Fruit fly (Drosophila melanogaster): Measurements from ENCODE around the gene Acp36DE.

Acp36DE gene

DNA sequence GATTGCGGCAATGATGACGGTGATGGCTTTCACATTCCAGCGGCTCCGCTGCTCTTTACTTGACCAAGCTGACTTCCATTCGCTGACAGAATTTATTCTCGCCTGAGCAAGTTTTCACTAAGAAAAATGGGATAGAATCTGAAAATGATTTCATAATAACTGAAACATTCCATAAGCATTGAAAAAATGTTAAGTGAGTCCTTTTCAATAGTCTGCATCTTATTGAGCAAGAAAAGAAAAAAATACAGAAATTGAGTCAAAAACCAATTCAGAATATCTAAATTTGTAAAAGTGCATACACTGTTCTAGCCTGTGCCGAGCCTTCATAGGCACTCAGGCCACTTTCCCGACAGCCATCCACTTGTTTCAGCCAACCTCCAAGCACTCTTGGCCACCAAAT lies 10.2 kb downstream of the Acp36DE start:
- TF ChIP-seq CrebA (GFP tag; optimal IDR thresholded peaks at IDR 0.05; ENCODE audit: borderline replicate concordance) (no peak), psq (GFP tag; optimal IDR thresholded peaks at IDR 0.05) (no peak), tai (GFP tag; optimal IDR thresholded peaks at IDR 0.05) (no peak), Jra (GFP tag; optimal IDR thresholded peaks at IDR 0.05) (no peak), dl (GFP tag; optimal IDR thresholded peaks at IDR 0.05; ENCODE audit: insufficient read depth in 1 of 2, partially characterized antibody in 2 of 2) (no peak), foxo (GFP tag; optimal IDR thresholded peaks at IDR 0.05) (no peak), usp (GFP tag; optimal IDR thresholded peaks at IDR 0.05) (no peak), Vsx2 (GFP tag; optimal IDR thresholded peaks at IDR 0.05; ENCODE audit: partially characterized antibody) (no peak), fru (GFP tag; optimal IDR thresholded peaks at IDR 0.05) (no peak)

DNA sequence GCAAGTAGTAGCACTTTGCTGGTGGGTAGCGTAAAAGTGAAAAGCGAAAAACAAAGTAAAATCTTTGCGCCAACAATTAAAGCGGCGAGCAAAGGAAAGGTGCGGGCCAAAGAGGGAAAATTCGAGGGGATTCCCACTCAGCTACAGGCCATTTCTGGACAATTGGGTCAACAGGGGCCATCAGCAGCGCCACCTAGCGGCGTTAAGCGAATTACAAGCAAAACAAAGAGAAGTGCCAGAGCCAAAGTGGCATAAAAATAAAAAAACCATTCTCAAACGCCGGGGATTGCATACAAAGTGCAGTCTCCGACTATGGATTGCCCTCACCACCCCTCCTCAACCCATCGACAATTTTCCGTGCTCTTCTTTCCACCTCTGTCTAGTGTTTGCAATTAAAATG lies 10.9 kb downstream of the Acp36DE start:
- TF ChIP-seq CG9705 (GFP tag; optimal IDR thresholded peaks at IDR 0.05) (no peak), tai (GFP tag; optimal IDR thresholded peaks at IDR 0.05) (no peak), psq (GFP tag; optimal IDR thresholded peaks at IDR 0.05) (no peak), jim (GFP tag; optimal IDR thresholded peaks at IDR 0.05) (no peak), dsf (GFP tag; optimal IDR thresholded peaks at IDR 0.05; ENCODE audit: borderline replicate concordance) (no peak), woc (GFP tag; optimal IDR thresholded peaks at IDR 0.05) (no peak), fru (GFP tag; optimal IDR thresholded peaks at IDR 0.05) (no peak), rgr (GFP tag; optimal IDR thresholded peaks at IDR 0.05) (no peak), sv (GFP tag; optimal IDR thresholded peaks at IDR 0.05) (no peak), brk (GFP tag; optimal IDR thresholded peaks at IDR 0.05) (no peak), CG32264 (GFP tag; optimal IDR thresholded peaks at IDR 0.05) (no peak), usp (GFP tag; optimal IDR thresholded peaks at IDR 0.05) (no peak), Hnf4 (GFP tag; optimal IDR thresholded peaks at IDR 0.05) (no peak), Vsx2 (GFP tag; optimal IDR thresholded peaks at IDR 0.05; ENCODE audit: partially characterized antibody) (no peak), dl (GFP tag; optimal IDR thresholded peaks at IDR 0.05; ENCODE audit: insufficient read depth in 1 of 2, partially characterized antibody in 2 of 2) (no peak), OdsH (GFP tag; optimal IDR thresholded peaks at IDR 0.05) (no peak), h (GFP tag; optimal IDR thresholded peaks at IDR 0.05) (no peak), dmrt93B (GFP tag; optimal IDR thresholded peaks at IDR 0.05) (no peak), Myc (optimal IDR thresholded peaks at IDR 0.05) (no peak)

DNA sequence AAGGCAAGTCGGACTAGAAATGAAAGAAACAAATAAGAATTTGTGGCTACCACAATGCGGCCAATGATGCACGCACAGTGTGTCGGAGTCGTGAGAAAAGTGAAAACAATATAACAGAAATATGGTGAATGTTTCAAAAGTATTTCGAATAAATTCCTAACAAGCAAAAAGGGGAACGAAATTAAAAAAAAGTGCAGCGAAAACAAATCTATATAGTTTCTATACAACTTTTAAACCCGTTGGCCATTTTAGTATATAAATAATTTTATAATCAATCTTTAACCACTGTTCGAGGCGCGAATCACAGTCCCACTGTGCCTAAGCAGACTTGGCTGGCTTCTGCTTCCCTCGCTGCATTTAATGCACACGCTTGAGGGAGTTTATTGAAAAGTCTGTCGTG lies 13.6 kb downstream of the Acp36DE start:
- TF ChIP-seq CrebA (GFP tag; optimal IDR thresholded peaks at IDR 0.05; ENCODE audit: borderline replicate concordance) (no peak), sv (GFP tag; optimal IDR thresholded peaks at IDR 0.05) (no peak), dmrt93B (GFP tag; optimal IDR thresholded peaks at IDR 0.05) (no peak), Abd-B (GFP tag; optimal IDR thresholded peaks at IDR 0.05) (no peak), GATAd (GFP tag; optimal IDR thresholded peaks at IDR 0.05) (no peak), woc (GFP tag; optimal IDR thresholded peaks at IDR 0.05) (no peak), jim (GFP tag; optimal IDR thresholded peaks at IDR 0.05) (no peak), Hr83 (GFP tag; optimal IDR thresholded peaks at IDR 0.05; ENCODE audit: poor library complexity, severe bottlenecking) (no peak), pan (optimal IDR thresholded peaks at IDR 0.05) (no peak), Dif (GFP tag; optimal IDR thresholded peaks at IDR 0.05; ENCODE audit: partially characterized antibody) (no peak), Hr78 (GFP tag; optimal IDR thresholded peaks at IDR 0.05) (no peak), usp (GFP tag; optimal IDR thresholded peaks at IDR 0.05) (no peak), Dfd (GFP tag; optimal IDR thresholded peaks at IDR 0.05) (no peak), sage (GFP tag; optimal IDR thresholded peaks at IDR 0.05) (no peak), psq (GFP tag; optimal IDR thresholded peaks at IDR 0.05) (peak; percentile 4), Rel (GFP tag; optimal IDR thresholded peaks at IDR 0.05) (no peak), Rel (tag; optimal IDR thresholded peaks at IDR 0.05) (no peak), dl (GFP tag; optimal IDR thresholded peaks at IDR 0.05; ENCODE audit: insufficient read depth in 1 of 2, partially characterized antibody in 2 of 2) (no peak), brk (GFP tag; optimal IDR thresholded peaks at IDR 0.05) (no peak), Sp1 (GFP tag; optimal IDR thresholded peaks at IDR 0.05) (peak; percentile 6), br (GFP tag; optimal IDR thresholded peaks at IDR 0.05) (no peak), Mio (GFP tag; optimal IDR thresholded peaks at IDR 0.05) (no peak), Vsx2 (GFP tag; optimal IDR thresholded peaks at IDR 0.05; ENCODE audit: partially characterized antibody) (no peak), Jra (GFP tag; optimal IDR thresholded peaks at IDR 0.05) (no peak), Myc (optimal IDR thresholded peaks at IDR 0.05) (no peak), CG9705 (GFP tag; optimal IDR thresholded peaks at IDR 0.05) (no peak), rgr (GFP tag; optimal IDR thresholded peaks at IDR 0.05) (peak; percentile 19), foxo (GFP tag; optimal IDR thresholded peaks at IDR 0.05) (peak in 1 of 2 experiments; percentile 42), OdsH (GFP tag; optimal IDR thresholded peaks at IDR 0.05) (peak; percentile 14), h (GFP tag; optimal IDR thresholded peaks at IDR 0.05) (peak; percentile 19), fru (GFP tag; optimal IDR thresholded peaks at IDR 0.05) (peak; percentile 32), ey (GFP tag; optimal IDR thresholded peaks at IDR 0.05) (peak; percentile 6), lola (GFP tag; optimal IDR thresholded peaks at IDR 0.05) (no peak), tai (GFP tag; optimal IDR thresholded peaks at IDR 0.05) (no peak), HLH106 (tag; optimal IDR thresholded peaks at IDR 0.05) (peak; percentile 28), Hnf4 (GFP tag; optimal IDR thresholded peaks at IDR 0.05) (no peak), CG32264 (GFP tag; optimal IDR thresholded peaks at IDR 0.05) (no peak), N (GFP tag; optimal IDR thresholded peaks at IDR 0.05) (no peak), dsf (GFP tag; optimal IDR thresholded peaks at IDR 0.05; ENCODE audit: borderline replicate concordance) (no peak)
